Worm (Caenorhabditis elegans) whole organism, late embryonic: ENCODE data around the gene F35H10.6.

Experiments
- T23F11.4 ChIP-seq: fragments of 200-800 bp; sonication (Bioruptor generic); optimal IDR thresholded peaks from 2 replicates; lab custom pipeline; 2018; ENCODE audit warnings: mild to moderate bottlenecking, missing genetic modification characterization, missing compliant biosample characterization
- ceh-22 ChIP-seq: sonication (generic microtip); optimal IDR thresholded peaks from 2 replicates; lab custom pipeline; 2017; ENCODE audit warnings: missing biosample characterization, missing genetic modification characterization
- dve-1 ChIP-seq: sonication (generic microtip); optimal IDR thresholded peaks from 2 replicates; lab custom pipeline; 2017; ENCODE audit warnings: antibody characterized with exemption, mild to moderate bottlenecking, missing genetic modification characterization, missing compliant biosample characterization
- ets-4 ChIP-seq: sonication (generic microtip); optimal IDR thresholded peaks from 2 replicates; lab custom pipeline; 2016; ENCODE audit warnings: missing genetic modification characterization, missing compliant biosample characterization
- fkh-10 ChIP-seq: fragments of 150-350 bp; optimal IDR thresholded peaks from 2 replicates; lab custom pipeline; 2014; ENCODE audit warnings: missing biosample characterization, missing genetic modification reagents, missing genetic modification characterization
- pha-4 ChIP-seq: fragments of 150-350 bp; optimal IDR thresholded peaks from 2 replicates; lab custom pipeline; 2018; ENCODE audit warnings: missing biosample characterization, missing genetic modification reagents, missing genetic modification characterization
- rnt-1 ChIP-seq: sonication (generic microtip); optimal IDR thresholded peaks from 2 replicates; lab custom pipeline; 2016; ENCODE audit warnings: missing genetic modification characterization, missing compliant biosample characterization
- unc-55 ChIP-seq: sonication (generic microtip); optimal IDR thresholded peaks from 2 replicates; lab custom pipeline; 2017; ENCODE audit warnings: missing biosample characterization, missing genetic modification reagents, missing genetic modification characterization

DNA sequence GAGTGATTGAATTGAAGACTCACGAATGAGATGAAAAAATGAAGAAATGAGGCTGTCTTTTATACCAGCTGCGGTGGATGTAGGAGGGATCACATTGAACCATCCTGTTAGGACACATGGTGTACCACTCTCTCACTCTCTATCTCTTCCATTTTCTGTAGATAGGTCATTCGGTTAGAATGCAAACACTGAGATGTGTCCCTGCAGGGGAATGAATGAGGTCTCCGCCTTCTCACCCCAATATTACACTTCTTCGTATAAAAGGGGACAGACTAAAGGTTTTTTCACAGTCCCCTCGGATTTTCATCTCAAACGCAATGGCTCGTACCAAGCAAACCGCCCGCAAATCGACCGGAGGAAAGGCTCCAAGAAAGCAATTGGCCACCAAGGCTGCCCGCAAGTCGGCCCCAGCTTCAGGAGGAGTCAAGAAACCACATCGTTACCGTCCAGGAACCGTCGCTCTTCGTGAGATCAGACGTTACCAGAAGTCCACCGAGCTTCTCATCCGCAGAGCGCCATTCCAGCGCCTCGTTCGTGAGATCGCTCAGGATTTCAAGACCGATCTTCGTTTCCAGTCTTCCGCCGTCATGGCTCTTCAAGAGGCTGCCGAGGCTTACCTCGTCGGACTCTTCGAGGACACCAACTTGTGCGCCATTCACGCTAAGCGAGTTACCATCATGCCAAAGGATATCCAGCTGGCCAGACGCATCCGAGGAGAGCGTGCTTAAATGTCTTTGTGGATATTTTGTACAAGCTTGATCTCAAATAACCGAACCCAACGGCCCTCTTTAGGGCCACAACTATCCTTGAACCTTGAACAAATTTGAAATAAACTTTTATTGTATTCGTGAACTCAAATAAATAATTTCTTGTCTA lies 34.5 kb downstream of the F35H10.6 start, which contains the start of gene his-32:
- no peak for TF ChIP-seq pha-4 (tag; lab: Kevin White, UChicago)
- no peak for TF ChIP-seq fkh-10 (GFP tag; lab: Kevin White, UChicago)
- TF ChIP-seq ceh-22, result no peak
- no peak for TF ChIP-seq ets-4 (tag; lab: Kevin White, UChicago)
- TF ChIP-seq rnt-1 (tag; lab: Kevin White, UChicago), result peak; percentile 34
- TF ChIP-seq T23F11.4 (GFP tag; lab: Kevin White, UChicago), result no peak
- TF ChIP-seq dve-1 (tag; lab: Kevin White, UChicago), result peak; percentile 34
- peak; percentile 19 for TF ChIP-seq unc-55 (GFP tag; lab: Kevin White, UChicago)
